Worm (Caenorhabditis elegans) whole organism, L4 larva: Measurements from ENCODE around the gene T15H9.5.

Experiments used
- D1046.2 ChIP-seq: fragments of 200-800 bp; sonication (Bioruptor generic); IDR thresholded peaks from 2 replicates; pipeline ENCODE4 v1.3.6; 2022; ENCODE audit warnings: missing genetic modification characterization, missing compliant biosample characterization
- F10B5.3 ChIP-seq: sonication (generic microtip); optimal IDR thresholded peaks from 2 replicates; lab custom pipeline; 2016; ENCODE audit warnings: mild to moderate bottlenecking, missing genetic modification characterization, missing compliant biosample characterization
- F44E2.7 ChIP-seq: fragments of 200-800 bp; sonication (Bioruptor generic); IDR thresholded peaks from 2 replicates; pipeline ENCODE4 v2.1.2; 2022; ENCODE audit warnings: missing genetic modification characterization, missing compliant biosample characterization
- R02D3.7 ChIP-seq: fragments of 150-350 bp; sonication (generic microtip); optimal IDR thresholded peaks from 3 replicates; lab custom pipeline; 2014; ENCODE audit warnings: missing biosample characterization, missing genetic modification characterization
- T20F7.1 ChIP-seq: fragments of 200-800 bp; sonication (Bioruptor generic); optimal IDR thresholded peaks from 2 replicates; lab custom pipeline; 2018; ENCODE audit warnings: mild to moderate bottlenecking, missing genetic modification characterization, missing compliant biosample characterization
- Y105C5A.15 ChIP-seq: fragments of 200-800 bp; sonication (Bioruptor generic); IDR thresholded peaks from 2 replicates; pipeline ENCODE4 v1.3.6; 2022; ENCODE audit warnings: missing genetic modification characterization, missing compliant biosample characterization
- Y48G9A.11 ChIP-seq: fragments of 200-800 bp; sonication (Bioruptor generic); IDR thresholded peaks from 2 replicates; pipeline ENCODE4 v1.3.6; 2022; ENCODE audit warnings: missing genetic modification reagents, missing genetic modification characterization, missing compliant biosample characterization
- Y5F2A.4 ChIP-seq: fragments of 200-800 bp; sonication (Bioruptor generic); optimal IDR thresholded peaks from 2 replicates; lab custom pipeline; 2018; ENCODE audit warnings: mild to moderate bottlenecking, missing genetic modification characterization, missing compliant biosample characterization
- Y75B8A.6 ChIP-seq: fragments of 200-800 bp; sonication (Bioruptor generic); IDR thresholded peaks from 2 replicates; pipeline ENCODE4 v1.3.6; 2022; ENCODE audit warnings: missing genetic modification reagents, missing genetic modification characterization, missing compliant biosample characterization
- ZK337.2 ChIP-seq: fragments of 200-800 bp; sonication (Bioruptor generic); IDR thresholded peaks from 2 replicates; pipeline ENCODE4 v1.3.6; 2022; ENCODE audit warnings: missing genetic modification reagents, missing genetic modification characterization, missing compliant biosample characterization
- aha-1 ChIP-seq: fragments of 150-350 bp; peaks from one replicate; lab custom pipeline; 2014; ENCODE audit warnings: missing biosample characterization, missing genetic modification characterization
- aly-2 ChIP-seq: sonication (generic microtip); optimal IDR thresholded peaks from 2 replicates; lab custom pipeline; 2018; ENCODE audit warnings: missing biosample characterization, missing genetic modification characterization
- ceh-20 ChIP-seq: fragments of 200-800 bp; sonication (Bioruptor generic); IDR thresholded peaks from 2 replicates; pipeline ENCODE4 v1.3.6; 2022; ENCODE audit warnings: missing genetic modification reagents, missing genetic modification characterization, missing compliant biosample characterization
- ceh-28 ChIP-seq: fragments of 150-350 bp; optimal IDR thresholded peaks from 2 replicates; lab custom pipeline; 2014; ENCODE audit warnings: missing biosample characterization, missing genetic modification reagents, missing genetic modification characterization
- ceh-32 ChIP-seq: sonication (generic microtip); optimal IDR thresholded peaks from 2 replicates; lab custom pipeline; 2016; ENCODE audit warnings: mild to moderate bottlenecking, missing genetic modification characterization, missing compliant biosample characterization; ENCODE audit not compliant: poor library complexity
- cey-2 ChIP-seq: sonication (generic microtip); optimal IDR thresholded peaks from 3 replicates; lab custom pipeline; 2017; ENCODE audit warnings: missing genetic modification characterization, mild to moderate bottlenecking, missing compliant biosample characterization, antibody characterized with exemption, borderline replicate concordance; ENCODE audit not compliant: insufficient read depth
- daf-16 ChIP-seq, 3 experiments: sonication (generic microtip); optimal IDR thresholded peaks; 2 replicates each; lab custom pipeline; 2016 to 2017; ENCODE audit warnings: missing genetic modification characterization in 3 of 3, missing genetic modification reagents in 3 of 3, mild to moderate bottlenecking in 2 of 3, missing compliant biosample characterization in 2 of 3, missing biosample characterization in 1 of 3, moderate library complexity in 1 of 3
- daf-19 ChIP-seq: fragments of 200-800 bp; sonication (Bioruptor generic); conservative IDR thresholded peaks from 2 replicates; pipeline ENCODE4 v1.3.6; 2022; ENCODE audit warnings: missing genetic modification characterization, missing compliant biosample characterization
- dmd-8 ChIP-seq: fragments of 200-800 bp; sonication (Bioruptor generic); IDR thresholded peaks from 2 replicates; pipeline ENCODE4 v1.3.6; 2022; ENCODE audit warnings: missing genetic modification characterization, missing compliant biosample characterization
- dpl-1 ChIP-seq: fragments of 150-350 bp; optimal IDR thresholded peaks from 2 replicates; lab custom pipeline; 2014; ENCODE audit warnings: missing biosample characterization, missing genetic modification reagents, missing genetic modification characterization
- duxl-1 ChIP-seq: sonication (generic microtip); optimal IDR thresholded peaks from 2 replicates; lab custom pipeline; 2016; ENCODE audit warnings: mild to moderate bottlenecking, missing genetic modification characterization, moderate library complexity, missing compliant biosample characterization; ENCODE audit not compliant: poor library complexity
- dve-1 ChIP-seq: sonication (generic microtip); optimal IDR thresholded peaks from 2 replicates; lab custom pipeline; 2017; ENCODE audit warnings: antibody characterized with exemption, mild to moderate bottlenecking, missing genetic modification characterization, missing compliant biosample characterization; ENCODE audit not compliant: insufficient read depth
- egl-27 ChIP-seq: sonication (generic microtip); optimal IDR thresholded peaks from 3 replicates; lab custom pipeline; 2017; ENCODE audit warnings: missing biosample characterization, missing genetic modification reagents, missing genetic modification characterization
- fkh-10 ChIP-seq: fragments of 150-350 bp; optimal IDR thresholded peaks from 2 replicates; lab custom pipeline; 2014; ENCODE audit warnings: missing biosample characterization, missing genetic modification reagents, missing genetic modification characterization
- fos-1 ChIP-seq: fragments of 150-350 bp; optimal IDR thresholded peaks from 2 replicates; lab custom pipeline; 2014; ENCODE audit warnings: missing biosample characterization, missing genetic modification characterization
- hlh-11 ChIP-seq: fragments of 200-800 bp; sonication (Bioruptor generic); optimal IDR thresholded peaks from 2 replicates; lab custom pipeline; 2018; ENCODE audit warnings: mild to moderate bottlenecking, missing genetic modification characterization, missing compliant biosample characterization
- jun-1 ChIP-seq: fragments of 150-350 bp; optimal IDR thresholded peaks from 2 replicates; lab custom pipeline; 2014; ENCODE audit warnings: missing biosample characterization, missing genetic modification reagents, missing genetic modification characterization
- lin-29 ChIP-seq: fragments of 200-800 bp; sonication (Bioruptor generic); IDR thresholded peaks from 2 replicates; pipeline ENCODE4 v1.3.6; 2022; ENCODE audit warnings: missing genetic modification reagents, missing genetic modification characterization, missing compliant biosample characterization
- lir-3 ChIP-seq: sonication (generic microtip); optimal IDR thresholded peaks from 2 replicates; lab custom pipeline; 2016; ENCODE audit warnings: mild to moderate bottlenecking, missing genetic modification characterization, missing compliant biosample characterization
- lsy-2 ChIP-seq, 2 experiments: fragments of 150-350 bp in 1 of 2; sonication (generic microtip) in 1 of 2; optimal IDR thresholded peaks; 2 replicates each; lab custom pipeline; 2014 to 2017; ENCODE audit warnings: missing biosample characterization in 2 of 2, missing genetic modification characterization in 2 of 2
- madf-5 ChIP-seq, 2 experiments: fragments of 200-800 bp; sonication (Bioruptor generic); IDR thresholded peaks; 2 replicates each; pipeline ENCODE4 v1.3.6; 2022; ENCODE audit warnings: missing compliant biosample characterization in 2 of 2, missing genetic modification characterization in 2 of 2
- mdl-1 ChIP-seq, 2 experiments: fragments of 150-350 bp in 1 of 2; sonication (generic microtip) in 1 of 2; optimal IDR thresholded peaks; 2 replicates each; lab custom pipeline; 2014 to 2017; ENCODE audit warnings: missing biosample characterization in 2 of 2, missing genetic modification characterization in 2 of 2
- mdt-29 ChIP-seq: fragments of 200-800 bp; sonication (Bioruptor generic); IDR thresholded peaks from 2 replicates; pipeline ENCODE4 v1.3.6; 2022; ENCODE audit warnings: missing genetic modification reagents, missing genetic modification characterization, missing compliant biosample characterization
- mxl-3 ChIP-seq: fragments of 200-800 bp; sonication (Bioruptor generic); optimal IDR thresholded peaks from 2 replicates; lab custom pipeline; 2018; ENCODE audit warnings: mild to moderate bottlenecking, missing genetic modification characterization, missing compliant biosample characterization
- nhr-10 ChIP-seq: fragments of 150-350 bp; optimal IDR thresholded peaks from 2 replicates; lab custom pipeline; 2014; ENCODE audit warnings: missing biosample characterization, missing genetic modification characterization
- nhr-111 ChIP-seq: fragments of 200-800 bp; sonication (Bioruptor generic); optimal IDR thresholded peaks from 2 replicates; lab custom pipeline; 2018; ENCODE audit warnings: mild to moderate bottlenecking, missing genetic modification characterization, missing compliant biosample characterization
- nhr-237 ChIP-seq: sonication (generic microtip); optimal IDR thresholded peaks from 2 replicates; lab custom pipeline; 2017; ENCODE audit warnings: missing biosample characterization, missing genetic modification characterization
- nhr-28 ChIP-seq: fragments of 150-350 bp; optimal IDR thresholded peaks from 2 replicates; lab custom pipeline; 2014; ENCODE audit warnings: missing biosample characterization, missing genetic modification characterization
- nhr-41 ChIP-seq: fragments of 200-800 bp; sonication (Bioruptor generic); IDR thresholded peaks from 2 replicates; pipeline ENCODE4 v1.3.6; 2022; ENCODE audit warnings: missing genetic modification reagents, missing genetic modification characterization, missing compliant biosample characterization
- php-3 ChIP-seq: fragments of 200-800 bp; sonication (Bioruptor generic); IDR thresholded peaks from 2 replicates; pipeline ENCODE4 v1.3.6; 2022; ENCODE audit warnings: missing genetic modification reagents, missing genetic modification characterization, missing compliant biosample characterization
- pqm-1 ChIP-seq: sonication (generic microtip); optimal IDR thresholded peaks from 2 replicates; lab custom pipeline; 2017; ENCODE audit warnings: missing biosample characterization, missing genetic modification characterization
- snpc-1.2 ChIP-seq: fragments of 200-800 bp; sonication (Bioruptor generic); IDR thresholded peaks from 2 replicates; pipeline ENCODE4 v1.3.6; 2022; ENCODE audit warnings: missing genetic modification reagents, missing genetic modification characterization, missing compliant biosample characterization
- snpc-4 ChIP-seq: fragments of 150-350 bp; optimal IDR thresholded peaks from 2 replicates; lab custom pipeline; 2014; ENCODE audit warnings: missing biosample characterization, missing genetic modification characterization
- spr-3 ChIP-seq: fragments of 200-800 bp; sonication (Bioruptor generic); optimal IDR thresholded peaks from 2 replicates; lab custom pipeline; 2018; ENCODE audit warnings: mild to moderate bottlenecking, missing genetic modification characterization, missing compliant biosample characterization
- tra-1 ChIP-seq: fragments of 200-800 bp; sonication (Bioruptor generic); IDR thresholded peaks from 2 replicates; pipeline ENCODE4 v1.3.6; 2022; ENCODE audit warnings: missing genetic modification reagents, missing genetic modification characterization, missing compliant biosample characterization
- unc-130 ChIP-seq: sonication (generic microtip); optimal IDR thresholded peaks from 2 replicates; lab custom pipeline; 2016; ENCODE audit warnings: missing genetic modification reagents, missing genetic modification characterization, missing compliant biosample characterization
- zfp-3 ChIP-seq: fragments of 200-800 bp; sonication (Bioruptor generic); conservative IDR thresholded peaks from 2 replicates; pipeline ENCODE4 v1.3.6; 2022; ENCODE audit warnings: missing genetic modification reagents, missing genetic modification characterization, missing compliant biosample characterization
- zip-11 ChIP-seq: fragments of 200-800 bp; sonication (Bioruptor generic); IDR thresholded peaks from 2 replicates; pipeline ENCODE4 v1.3.6; 2022; ENCODE audit warnings: missing genetic modification characterization, missing compliant biosample characterization
- ztf-7 ChIP-seq: fragments of 150-350 bp; optimal IDR thresholded peaks from 2 replicates; lab custom pipeline; 2014; ENCODE audit warnings: missing biosample characterization, missing genetic modification characterization

T15H9.5 gene

DNA sequence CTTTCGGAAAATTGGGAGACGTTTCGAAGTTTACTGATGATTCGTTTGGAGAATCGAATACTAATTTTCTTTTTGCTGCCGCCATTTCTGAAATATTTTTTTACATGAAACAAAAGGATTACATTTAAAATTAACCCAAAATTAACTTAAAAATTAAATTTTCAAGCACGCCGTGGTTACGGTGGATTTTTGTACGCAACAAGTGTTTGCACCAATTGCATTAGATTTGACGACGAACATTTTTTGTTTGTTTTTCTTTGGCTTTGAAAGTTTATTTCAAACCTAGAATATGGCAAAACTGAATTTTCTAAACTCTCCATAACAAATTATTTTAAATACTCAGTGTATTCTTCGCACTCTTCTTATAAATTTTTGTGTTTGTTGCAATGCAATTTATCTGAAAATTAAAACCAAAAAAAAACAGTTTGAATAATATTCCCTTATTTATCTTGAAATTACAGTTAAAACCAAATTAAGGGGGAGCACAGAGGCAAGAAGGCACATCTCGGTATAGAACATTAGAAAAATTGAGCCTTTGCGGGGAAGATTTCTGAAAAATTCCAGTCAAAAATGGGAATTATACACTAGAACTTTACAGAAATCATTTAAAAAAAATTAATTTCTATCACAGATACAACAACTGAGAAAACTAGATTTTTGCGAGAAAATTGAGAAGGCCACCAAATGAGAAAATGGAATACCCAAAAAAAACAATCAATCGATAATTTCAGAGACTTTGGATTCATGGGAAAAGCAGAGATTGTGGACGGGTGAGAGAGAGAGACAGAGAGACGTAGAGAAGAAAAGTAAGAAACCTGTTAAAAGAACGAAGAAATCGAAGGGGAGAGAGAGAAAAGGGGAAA is 6.0 kb upstream of the T15H9.5 start, which contains the start of gene hal-3 (continued):
- TF ChIP-seq fkh-10 (no peak), nhr-41 (GFP tag; lab: Robert Waterston, UW) (no peak), dpl-1 (GFP tag; lab: Kevin White, UChicago) (no peak), Y5F2A.4 (no peak), mdt-29 (peak; percentile 39; the same call in 1 of the 2 replicates), ceh-32 (no peak), egl-27 (tag; lab: Kevin White, UChicago) (no peak), nhr-237 (tag; lab: Kevin White, UChicago) (peak; percentile 10), T20F7.1 (no peak), unc-130 (no peak), zip-11 (no peak), zfp-3 (GFP tag; lab: Robert Waterston, UW) (peak; percentile 80), jun-1 (tag; lab: Kevin White, UChicago) (no peak), mdl-1 (tag; optimal IDR thresholded peaks at IDR 0.05; lab: Kevin White, UChicago) (no peak), R02D3.7 (tag; lab: Kevin White, UChicago) (no peak), Y105C5A.15 (no peak), tra-1 (GFP tag; lab: Robert Waterston, UW) (no peak), ceh-20 (GFP tag; lab: Robert Waterston, UW) (no peak), daf-19 (GFP tag; lab: Robert Waterston, UW) (no peak), nhr-111 (GFP tag; lab: Kevin White, UChicago) (no peak), fos-1 (no peak), daf-16 (GFP tag; optimal IDR thresholded peaks at IDR 0.05; lab: Kevin White, UChicago) (no peak), daf-16 (tag; optimal IDR thresholded peaks at IDR 0.05; lab: Kevin White, UChicago) (no peak), snpc-1.2 (GFP tag; lab: Robert Waterston, UW) (no peak), cey-2 (tag; lab: Kevin White, UChicago) (no peak), dmd-8 (GFP tag; lab: Robert Waterston, UW) (0 out of 2 replicates have a peak, but pooled peaks have one; percentile 14), php-3 (no peak), F10B5.3 (tag; lab: Kevin White, UChicago) (peak; percentile 25), pqm-1 (tag; lab: Kevin White, UChicago) (no peak), duxl-1 (tag; lab: Kevin White, UChicago) (peak; percentile 38), lir-3 (tag; lab: Kevin White, UChicago) (no peak), snpc-4 (no peak), F44E2.7 (GFP tag; lab: Robert Waterston, UW) (no peak), nhr-28 (tag; lab: Kevin White, UChicago) (no peak), ceh-28 (tag; lab: Kevin White, UChicago) (peak; percentile 67), D1046.2 (no peak), lin-29 (no peak), dve-1 (no peak), aly-2 (tag; lab: Kevin White, UChicago) (no peak), ztf-7 (tag; lab: Kevin White, UChicago) (no peak), lsy-2 (tag; optimal IDR thresholded peaks at IDR 0.05; lab: Kevin White, UChicago) (no peak), ZK337.2 (GFP tag; lab: Robert Waterston, UW) (no peak), mxl-3 (no peak), madf-5 (GFP tag; IDR thresholded peaks at IDR 0.05; lab: Robert Waterston, UW) (no peak), hlh-11 (tag; lab: Kevin White, UChicago) (peak; percentile 17), spr-3 (GFP tag; lab: Kevin White, UChicago) (no peak), nhr-10 (no peak), aha-1 (tag; lab: Kevin White, UChicago) (peak; percentile 75), Y48G9A.11 (GFP tag; lab: Robert Waterston, UW) (0 out of 2 replicates have a peak, but pooled peaks have one; percentile 27), Y75B8A.6 (GFP tag; lab: Robert Waterston, UW) (no peak)
